Worm (Caenorhabditis elegans) whole organism, L4 larva: ENCODE measurements around the gene F56D6.18.

Source experiments
- ceh-82 ChIP-seq: sonication (generic microtip); optimal IDR thresholded peaks from 2 replicates; lab custom pipeline; 2017; ENCODE audit warnings: missing biosample characterization, missing genetic modification characterization
- ces-1 ChIP-seq: fragments of 150-350 bp; sonication (generic microtip); optimal IDR thresholded peaks from 4 replicates; lab custom pipeline; 2014; ENCODE audit warnings: missing biosample characterization, missing genetic modification reagents, missing genetic modification characterization
- daf-12 ChIP-seq: fragments of 150-350 bp; optimal IDR thresholded peaks from 2 replicates; lab custom pipeline; 2014; ENCODE audit warnings: missing biosample characterization, missing genetic modification reagents, missing genetic modification characterization
- mxl-2 ChIP-seq: fragments of 200-800 bp; sonication (Bioruptor generic); conservative IDR thresholded peaks from 2 replicates; pipeline ENCODE4 v1.3.6; 2022; ENCODE audit warnings: missing genetic modification reagents, missing genetic modification characterization, missing compliant biosample characterization
- mxl-3 ChIP-seq: fragments of 200-800 bp; sonication (Bioruptor generic); optimal IDR thresholded peaks from 2 replicates; lab custom pipeline; 2018; ENCODE audit warnings: mild to moderate bottlenecking, missing genetic modification characterization, missing compliant biosample characterization
- nhr-11 ChIP-seq: fragments of 150-350 bp; optimal IDR thresholded peaks from 2 replicates; lab custom pipeline; 2014; ENCODE audit warnings: missing biosample characterization, missing genetic modification characterization
- nhr-6 ChIP-seq: fragments of 150-350 bp; optimal IDR thresholded peaks from 2 replicates; lab custom pipeline; 2014; ENCODE audit warnings: missing biosample characterization, missing genetic modification characterization
- pha-4 ChIP-seq, 2 experiments: fragments of 150-350 bp in 1 of 2; fragments of 200-800 bp in 1 of 2; sonication (Bioruptor generic) in 1 of 2; IDR thresholded peaks in 1 of 2; optimal IDR thresholded peaks in 1 of 2; 2 replicates each; pipeline versions ENCODE4 v1.3.6 to Lab custom; 2014 to 2022; ENCODE audit warnings: missing genetic modification characterization in 2 of 2, missing genetic modification reagents in 2 of 2, missing biosample characterization in 1 of 2, missing compliant biosample characterization in 1 of 2
- snpc-4 ChIP-seq: fragments of 150-350 bp; optimal IDR thresholded peaks from 2 replicates; lab custom pipeline; 2014; ENCODE audit warnings: missing biosample characterization, missing genetic modification characterization
- tra-1 ChIP-seq: fragments of 200-800 bp; sonication (Bioruptor generic); IDR thresholded peaks from 2 replicates; pipeline ENCODE4 v1.3.6; 2022; ENCODE audit warnings: missing genetic modification reagents, missing genetic modification characterization, missing compliant biosample characterization

ce11 chrIV:3956095-3956494 lies 44.3 kb upstream of the F56D6.18 start, which contains the start of gene clec-73:
- no peak for TF ChIP-seq nhr-11 (tag; lab: Kevin White, UChicago)
- TF ChIP-seq daf-12 = no peak
- TF ChIP-seq pha-4 (GFP tag; IDR thresholded peaks at IDR 0.05; lab: Robert Waterston, UW) = no peak
- TF ChIP-seq pha-4 (tag; optimal IDR thresholded peaks at IDR 0.05; lab: Kevin White, UChicago) = no peak
- TF ChIP-seq nhr-6 (tag; lab: Kevin White, UChicago) = no peak
- no peak for TF ChIP-seq tra-1 (GFP tag; lab: Robert Waterston, UW)
- TF ChIP-seq ceh-82 (tag; lab: Kevin White, UChicago) = no peak
- no peak for TF ChIP-seq snpc-4
- TF ChIP-seq ces-1 (GFP tag; lab: Kevin White, UChicago) = no peak
- TF ChIP-seq mxl-2 = no peak
- TF ChIP-seq mxl-3 (GFP tag; lab: Kevin White, UChicago) = no peak
